Worm (Caenorhabditis elegans) whole organism, L1 larva: ENCODE measurements around the gene act-2.

Source experiments
- C16A3.4 ChIP-seq: fragments of 150-350 bp; optimal IDR thresholded peaks from 2 replicates; lab custom pipeline; 2014; ENCODE audit warnings: missing biosample characterization, missing genetic modification characterization
- C34B4.2 ChIP-seq: sonication (generic microtip); optimal IDR thresholded peaks from 2 replicates; lab custom pipeline; 2017; ENCODE audit warnings: mild to moderate bottlenecking, missing genetic modification characterization, missing compliant biosample characterization
- aha-1 ChIP-seq: fragments of 150-350 bp; optimal IDR thresholded peaks from 2 replicates; lab custom pipeline; 2014; ENCODE audit warnings: missing biosample characterization, missing genetic modification characterization
- aly-2 ChIP-seq: fragments of 150-350 bp; optimal IDR thresholded peaks from 2 replicates; lab custom pipeline; 2014; ENCODE audit warnings: missing biosample characterization, missing genetic modification characterization
- ama-1 ChIP-seq: fragments of 150-350 bp; optimal IDR thresholded peaks from 2 replicates; lab custom pipeline; 2014
- blmp-1 ChIP-seq: fragments of 150-350 bp; optimal IDR thresholded peaks from 2 replicates; lab custom pipeline; 2014; ENCODE audit warnings: missing biosample characterization, missing genetic modification characterization
- ceh-8 ChIP-seq: fragments of 200-800 bp; sonication (Bioruptor generic); optimal IDR thresholded peaks from 2 replicates; lab custom pipeline; 2018; ENCODE audit warnings: mild to moderate bottlenecking, missing genetic modification characterization, moderate library complexity, missing compliant biosample characterization
- ceh-82 ChIP-seq, 3 experiments: fragments of 150-350 bp in 1 of 3; sonication (generic microtip) in 2 of 3; optimal IDR thresholded peaks; 2 replicates each; lab custom pipeline; 2014 to 2017; ENCODE audit warnings: missing biosample characterization in 3 of 3, missing genetic modification characterization in 3 of 3
- ceh-88 ChIP-seq: fragments of 200-800 bp; sonication (Bioruptor generic); IDR thresholded peaks from 2 replicates; pipeline ENCODE4 v1.3.6; 2022; ENCODE audit warnings: missing genetic modification characterization, missing compliant biosample characterization
- ceh-90 ChIP-seq: sonication (generic microtip); optimal IDR thresholded peaks from 2 replicates; lab custom pipeline; 2016; ENCODE audit warnings: missing genetic modification characterization, missing compliant biosample characterization
- dsc-1 ChIP-seq: sonication (generic microtip); optimal IDR thresholded peaks from 2 replicates; lab custom pipeline; 2016; ENCODE audit warnings: mild to moderate bottlenecking, missing genetic modification characterization, missing compliant biosample characterization
- efl-1 ChIP-seq, 4 experiments: fragments of 150-350 bp; optimal IDR thresholded peaks in 3 of 4; peaks in 1 of 4; 1 replicate in 1 of 4; 2 replicates in 3 of 4; lab custom pipeline; 2014; ENCODE audit warnings: missing biosample characterization in 2 of 4, missing genetic modification characterization in 2 of 4, missing genetic modification reagents in 2 of 4
- egl-13 ChIP-seq: sonication (generic microtip); optimal IDR thresholded peaks from 2 replicates; lab custom pipeline; 2016; ENCODE audit warnings: missing genotype, missing genetic modification reagents, missing genetic modification characterization, missing compliant biosample characterization
- egl-27 ChIP-seq, 2 experiments: fragments of 150-350 bp in 1 of 2; sonication (generic microtip); optimal IDR thresholded peaks; 3 replicates each; lab custom pipeline; 2017 to 2018; ENCODE audit warnings: missing biosample characterization in 2 of 2, missing genetic modification characterization in 2 of 2, missing genetic modification reagents in 2 of 2
- elt-2 ChIP-seq: sonication (generic microtip); optimal IDR thresholded peaks from 2 replicates; lab custom pipeline; 2016; ENCODE audit warnings: missing genetic modification characterization, mild to moderate bottlenecking, inconsistent platforms, missing compliant biosample characterization, missing genetic modification reagents
- ets-5 ChIP-seq: fragments of 200-800 bp; sonication (Bioruptor generic); IDR thresholded peaks from 2 replicates; pipeline ENCODE4 v1.3.6; 2022; ENCODE audit warnings: missing genetic modification characterization, missing compliant biosample characterization
- fkh-10 ChIP-seq: sonication (generic microtip); optimal IDR thresholded peaks from 2 replicates; lab custom pipeline; 2017; ENCODE audit warnings: missing biosample characterization, missing genetic modification reagents, missing genetic modification characterization
- fos-1 ChIP-seq: fragments of 150-350 bp; optimal IDR thresholded peaks from 2 replicates; lab custom pipeline; 2014; ENCODE audit warnings: missing biosample characterization, missing genetic modification characterization
- hlh-4 ChIP-seq: sonication (generic microtip); optimal IDR thresholded peaks from 2 replicates; lab custom pipeline; 2016; ENCODE audit warnings: mild to moderate bottlenecking, missing genetic modification characterization, missing compliant biosample characterization
- irx-1 ChIP-seq: sonication (generic microtip); optimal IDR thresholded peaks from 2 replicates; lab custom pipeline; 2016; ENCODE audit warnings: missing genetic modification characterization, missing compliant biosample characterization
- lin-13 ChIP-seq: fragments of 150-350 bp; optimal IDR thresholded peaks from 2 replicates; lab custom pipeline; 2014; ENCODE audit warnings: missing biosample characterization, missing genetic modification reagents, missing genetic modification characterization
- lin-35 ChIP-seq, 2 experiments: fragments of 150-350 bp; optimal IDR thresholded peaks; 2 replicates each; lab custom pipeline; 2014; ENCODE audit warnings: missing biosample characterization in 2 of 2, missing genetic modification characterization in 2 of 2, missing genetic modification reagents in 2 of 2
- lir-3 ChIP-seq: sonication (generic microtip); optimal IDR thresholded peaks from 2 replicates; lab custom pipeline; 2016; ENCODE audit warnings: mild to moderate bottlenecking, missing genetic modification characterization, moderate library complexity, missing compliant biosample characterization; ENCODE audit not compliant: poor library complexity
- lsy-2 ChIP-seq, 2 experiments: fragments of 150-350 bp; optimal IDR thresholded peaks; 2 replicates each; lab custom pipeline; 2014; ENCODE audit warnings: missing biosample characterization in 2 of 2, missing genetic modification characterization in 2 of 2
- mdl-1 ChIP-seq, 2 experiments: fragments of 150-350 bp; optimal IDR thresholded peaks; 2 replicates each; lab custom pipeline; 2014 to 2017; ENCODE audit warnings: missing biosample characterization in 2 of 2, missing genetic modification characterization in 2 of 2, inconsistent platforms in 1 of 2
- mef-2 ChIP-seq: fragments of 150-350 bp; optimal IDR thresholded peaks from 2 replicates; lab custom pipeline; 2014; ENCODE audit warnings: missing biosample characterization, missing genetic modification characterization
- nhr-11 ChIP-seq: fragments of 150-350 bp; optimal IDR thresholded peaks from 2 replicates; lab custom pipeline; 2014; ENCODE audit warnings: missing biosample characterization, missing genetic modification characterization
- nhr-12 ChIP-seq: sonication (generic microtip); optimal IDR thresholded peaks from 2 replicates; lab custom pipeline; 2017; ENCODE audit warnings: missing biosample characterization, missing genetic modification characterization
- nhr-20 ChIP-seq: sonication (generic microtip); optimal IDR thresholded peaks from 2 replicates; lab custom pipeline; 2016; ENCODE audit warnings: mild to moderate bottlenecking, missing genetic modification characterization, missing compliant biosample characterization
- nhr-237 ChIP-seq: fragments of 150-350 bp; optimal IDR thresholded peaks from 2 replicates; lab custom pipeline; 2014; ENCODE audit warnings: missing biosample characterization, missing genetic modification characterization
- nhr-47 ChIP-seq: sonication (generic microtip); optimal IDR thresholded peaks from 2 replicates; lab custom pipeline; 2016; ENCODE audit warnings: mild to moderate bottlenecking, missing genetic modification characterization, moderate library complexity, missing compliant biosample characterization
- nhr-71 ChIP-seq: sonication (generic microtip); optimal IDR thresholded peaks from 2 replicates; lab custom pipeline; 2016; ENCODE audit warnings: mild to moderate bottlenecking, missing genetic modification characterization, moderate library complexity, missing compliant biosample characterization
- nhr-76 ChIP-seq: sonication (generic microtip); optimal IDR thresholded peaks from 2 replicates; lab custom pipeline; 2017; ENCODE audit warnings: missing biosample characterization, missing genetic modification characterization
- nhr-77 ChIP-seq: fragments of 150-350 bp; optimal IDR thresholded peaks from 2 replicates; lab custom pipeline; 2014; ENCODE audit warnings: missing biosample characterization, missing genetic modification characterization
- nhr-84 ChIP-seq: sonication (generic microtip); optimal IDR thresholded peaks from 2 replicates; lab custom pipeline; 2017; ENCODE audit warnings: missing biosample characterization, missing genetic modification characterization
- nhr-85 ChIP-seq: sonication (generic microtip); peaks from one replicate; lab custom pipeline; 2016; ENCODE audit warnings: missing genetic modification characterization, inconsistent platforms, missing compliant biosample characterization
- pax-3 ChIP-seq: fragments of 200-800 bp; sonication (Bioruptor generic); optimal IDR thresholded peaks from 2 replicates; lab custom pipeline; 2018; ENCODE audit warnings: mild to moderate bottlenecking, missing genetic modification characterization, moderate library complexity, missing compliant biosample characterization
- pqm-1 ChIP-seq: sonication (generic microtip); optimal IDR thresholded peaks from 3 replicates; lab custom pipeline; 2017; ENCODE audit warnings: missing biosample characterization, missing genetic modification characterization
- rnt-1 ChIP-seq: sonication (generic microtip); optimal IDR thresholded peaks from 2 replicates; lab custom pipeline; 2016; ENCODE audit warnings: mild to moderate bottlenecking, missing genetic modification characterization, moderate library complexity, missing compliant biosample characterization
- snpc-4 ChIP-seq: fragments of 150-350 bp; optimal IDR thresholded peaks from 2 replicates; lab custom pipeline; 2014; ENCODE audit warnings: missing biosample characterization, missing genetic modification characterization
- snu-23 ChIP-seq: sonication (generic microtip); optimal IDR thresholded peaks from 2 replicates; lab custom pipeline; 2016; ENCODE audit warnings: missing genetic modification characterization, missing compliant biosample characterization
- sptf-1 ChIP-seq: fragments of 150-350 bp; optimal IDR thresholded peaks from 2 replicates; lab custom pipeline; 2014; ENCODE audit warnings: missing biosample characterization, missing genetic modification characterization
- sup-37 ChIP-seq: fragments of 200-800 bp; sonication (Bioruptor generic); optimal IDR thresholded peaks from 2 replicates; lab custom pipeline; 2018; ENCODE audit warnings: mild to moderate bottlenecking, missing genetic modification characterization, missing compliant biosample characterization
- tbx-2 ChIP-seq: sonication (generic microtip); optimal IDR thresholded peaks from 2 replicates; lab custom pipeline; 2016; ENCODE audit warnings: missing genetic modification characterization, missing compliant biosample characterization
- tlp-1 ChIP-seq: fragments of 150-350 bp; optimal IDR thresholded peaks from 2 replicates; lab custom pipeline; 2014; ENCODE audit warnings: missing biosample characterization, missing genetic modification characterization
- unc-130 ChIP-seq: fragments of 150-350 bp; optimal IDR thresholded peaks from 2 replicates; lab custom pipeline; 2017; ENCODE audit warnings: missing biosample characterization, missing genetic modification characterization, inconsistent platforms
- unc-86 ChIP-seq: sonication (generic microtip); optimal IDR thresholded peaks from 2 replicates; lab custom pipeline; 2016; ENCODE audit warnings: missing genetic modification characterization, missing compliant biosample characterization
- zag-1 ChIP-seq: fragments of 150-350 bp; optimal IDR thresholded peaks from 2 replicates; lab custom pipeline; 2014; ENCODE audit warnings: missing biosample characterization, missing genetic modification characterization
- zip-4 ChIP-seq: fragments of 200-800 bp; sonication (Bioruptor generic); optimal IDR thresholded peaks from 2 replicates; lab custom pipeline; 2018; ENCODE audit warnings: mild to moderate bottlenecking, missing genetic modification characterization, moderate library complexity, missing compliant biosample characterization
- ztf-11 ChIP-seq, 2 experiments: sonication (generic microtip); optimal IDR thresholded peaks; 2 replicates each; lab custom pipeline; 2016 to 2017; ENCODE audit warnings: missing genetic modification characterization in 2 of 2, missing biosample characterization in 1 of 2, missing compliant biosample characterization in 1 of 2

act-2 gene

DNA sequence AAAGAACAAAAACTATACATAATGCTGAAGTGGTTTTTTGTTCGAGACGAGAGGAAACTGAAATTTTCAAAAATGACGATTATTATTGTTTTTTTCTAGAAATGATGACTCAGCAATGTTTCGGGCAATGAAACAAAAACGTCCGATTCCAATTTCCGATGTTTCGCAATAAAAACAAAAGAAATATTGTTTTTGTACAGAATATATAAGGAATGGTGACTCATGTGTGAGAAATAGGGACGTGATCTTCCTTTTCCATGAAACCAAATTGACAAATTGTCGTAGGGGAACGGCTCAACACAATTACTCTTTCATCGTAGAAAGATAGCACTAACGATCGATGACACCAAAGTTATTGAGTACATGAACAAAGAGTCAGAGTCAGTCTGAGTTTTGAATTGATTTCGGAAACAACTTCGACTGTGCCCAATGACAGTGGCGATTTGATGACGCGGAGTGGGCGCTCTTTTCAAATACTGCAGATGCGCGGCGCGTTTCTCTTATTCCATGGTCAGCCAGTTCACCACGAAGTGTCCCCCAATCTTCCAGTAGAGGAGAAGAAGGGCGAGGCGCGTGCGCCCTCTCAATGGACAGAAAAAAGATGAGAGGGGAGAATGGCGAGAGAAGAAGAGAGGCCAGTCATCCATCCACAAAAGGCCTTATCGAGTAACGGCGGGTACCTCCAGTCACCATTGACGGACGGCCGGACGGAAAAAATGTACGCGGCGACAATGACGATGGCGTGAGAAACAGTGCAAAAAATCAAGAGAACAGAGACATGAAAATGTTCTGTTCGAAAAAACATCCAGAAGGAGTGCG is 2.5 kb downstream of the act-2 start (continued):
- TF ChIP-seq elt-2 (tag; lab: Kevin White, UChicago) (no peak), ceh-90 (tag; lab: Kevin White, UChicago) (no peak), zip-4 (GFP tag; lab: Kevin White, UChicago) (peak; percentile 19), snu-23 (GFP tag; lab: Kevin White, UChicago) (peak; percentile 45), efl-1 (optimal IDR thresholded peaks at IDR 0.05; lab: Kevin White, UChicago) (no peak), efl-1 (GFP tag; optimal IDR thresholded peaks at IDR 0.05 in 1 of 2; lab: Kevin White, UChicago) (peak in 1 of 2 experiments; percentile 67), snpc-4 (peak; percentile 13), zag-1 (no peak), nhr-85 (tag; lab: Kevin White, UChicago) (no peak), mdl-1 (tag; optimal IDR thresholded peaks at IDR 0.05; lab: Kevin White, UChicago) (peak in 1 of 2 experiments; percentile 51)

DNA sequence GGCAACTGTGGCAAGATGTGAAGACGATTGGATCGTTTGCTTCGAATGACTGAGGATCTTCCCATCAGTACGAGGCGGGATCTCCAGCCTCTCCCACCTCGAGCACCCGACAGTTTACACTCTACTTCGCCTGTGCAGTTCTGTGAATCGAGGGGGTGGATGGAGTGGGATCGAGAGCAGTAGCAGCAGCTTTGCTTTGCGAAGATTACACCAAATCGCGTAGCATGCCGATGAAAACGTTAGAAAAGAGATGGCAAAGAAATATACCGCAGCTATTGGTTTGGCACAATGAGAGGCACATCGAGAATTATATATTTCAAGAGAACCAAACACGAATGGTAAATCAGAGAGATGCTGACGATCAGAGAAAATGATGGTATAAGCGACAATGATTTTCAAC is 3.5 kb downstream of the act-2 start, which contains the start of gene act-3:
TSS of gene act-3 (minus strand) at position 51 of the 400 bp plus-strand sequence.
- TF ChIP-seq hlh-4 (tag; lab: Kevin White, UChicago) (no peak), unc-86 (no peak), nhr-12 (no peak), nhr-237 (tag; lab: Kevin White, UChicago) (no peak), sptf-1 (tag; lab: Kevin White, UChicago) (no peak), nhr-84 (tag; lab: Kevin White, UChicago) (no peak), lsy-2 (tag; optimal IDR thresholded peaks at IDR 0.05; lab: Kevin White, UChicago) (peak in 1 of 2 experiments; percentile 12), dsc-1 (tag; lab: Kevin White, UChicago) (peak; percentile 55), unc-130 (tag; lab: Kevin White, UChicago) (no peak), nhr-47 (no peak), pqm-1 (tag; lab: Kevin White, UChicago) (no peak), ceh-88 (GFP tag; lab: Robert Waterston, UW) (no peak), lir-3 (tag; lab: Kevin White, UChicago) (no peak), zip-4 (GFP tag; lab: Kevin White, UChicago) (no peak), aha-1 (no peak), ceh-8 (no peak), C34B4.2 (tag; lab: Kevin White, UChicago) (no peak), tlp-1 (tag; lab: Kevin White, UChicago) (no peak), irx-1 (tag; lab: Kevin White, UChicago) (no peak), blmp-1 (tag; lab: Kevin White, UChicago) (no peak), mef-2 (tag; lab: Kevin White, UChicago) (no peak), tbx-2 (tag; lab: Kevin White, UChicago) (no peak), ztf-11 (tag; optimal IDR thresholded peaks at IDR 0.05; lab: Kevin White, UChicago) (no peak), aly-2 (no peak), ceh-82 (tag; optimal IDR thresholded peaks at IDR 0.05; lab: Kevin White, UChicago) (peak in 1 of 3 experiments; percentile 1), nhr-20 (tag; lab: Kevin White, UChicago) (peak; percentile 35), sup-37 (no peak), rnt-1 (tag; lab: Kevin White, UChicago) (peak; percentile 74), ama-1 (lab: Kevin White, UChicago) (no peak), C16A3.4 (tag; lab: Kevin White, UChicago) (no peak), lin-13 (GFP tag; lab: Kevin White, UChicago) (no peak), nhr-77 (tag; lab: Kevin White, UChicago) (no peak), nhr-85 (tag; lab: Kevin White, UChicago) (peak; percentile 36), snpc-4 (no peak), pax-3 (no peak), egl-13 (tag; lab: Kevin White, UChicago) (no peak), mdl-1 (tag; optimal IDR thresholded peaks at IDR 0.05; lab: Kevin White, UChicago) (peak in 1 of 2 experiments; percentile 28), fos-1 (tag; lab: Kevin White, UChicago) (no peak), nhr-11 (tag; lab: Kevin White, UChicago) (no peak), ets-5 (GFP tag; lab: Robert Waterston, UW) (no peak), nhr-76 (tag; lab: Kevin White, UChicago) (no peak), fkh-10 (GFP tag; lab: Kevin White, UChicago) (no peak), egl-27 (tag; optimal IDR thresholded peaks at IDR 0.05; lab: Kevin White, UChicago) (no peak), snu-23 (GFP tag; lab: Kevin White, UChicago) (peak; percentile 36), nhr-71 (peak; percentile 76), lin-35 (GFP tag; optimal IDR thresholded peaks at IDR 0.05; lab: Kevin White, UChicago) (peak in 1 of 2 experiments; percentile 1)
